Worm (Caenorhabditis elegans) whole organism, midembryonic: Measurements from ENCODE around the gene srv-25.
"Not testable (repeated sequence)": the region's sequence is repeated elsewhere in the genome, so short reads cannot be mapped to it uniquely, and the experiment has no call there.

Source experiments
- T22C8.4 ChIP-seq: fragments of 200-800 bp; sonication (Bioruptor generic); IDR thresholded peaks from 2 replicates; pipeline ENCODE4 v1.3.6; 2022; ENCODE audit warnings: missing genetic modification characterization, missing compliant biosample characterization
- cog-1 ChIP-seq: sonication (generic microtip); optimal IDR thresholded peaks from 2 replicates; lab custom pipeline; 2016; ENCODE audit warnings: missing genetic modification characterization, missing compliant biosample characterization
- flt-1 ChIP-seq: fragments of 200-800 bp; sonication (Bioruptor generic); IDR thresholded peaks from 2 replicates; pipeline ENCODE4 v1.3.6; 2022; ENCODE audit warnings: missing genetic modification characterization, missing compliant biosample characterization
- klf-2 ChIP-seq: fragments of 200-800 bp; sonication (Bioruptor generic); conservative IDR thresholded peaks from 2 replicates; pipeline ENCODE4 v1.3.6; 2022; ENCODE audit warnings: missing genetic modification reagents, missing genetic modification characterization, missing compliant biosample characterization
- med-1 ChIP-seq: sonication (generic microtip); optimal IDR thresholded peaks from 2 replicates; lab custom pipeline; 2017; ENCODE audit warnings: missing genetic modification characterization, mild to moderate bottlenecking, missing compliant biosample characterization, antibody characterized with exemption, missing genetic modification reagents; ENCODE audit not compliant: insufficient read depth
- ref-1 ChIP-seq: fragments of 200-800 bp; sonication (Bioruptor generic); conservative IDR thresholded peaks from 2 replicates; pipeline ENCODE4 v1.3.6; 2022; ENCODE audit warnings: missing genetic modification reagents, missing genetic modification characterization, missing compliant biosample characterization
- tab-1 ChIP-seq: fragments of 200-800 bp; sonication (Bioruptor generic); IDR thresholded peaks from 2 replicates; pipeline ENCODE4 v1.3.6; 2022; ENCODE audit warnings: missing genetic modification characterization, missing compliant biosample characterization
- ztf-23 ChIP-seq: fragments of 200-800 bp; sonication (Bioruptor generic); IDR thresholded peaks from 2 replicates; pipeline ENCODE4 v1.3.6; 2022; ENCODE audit warnings: missing genetic modification reagents, missing genetic modification characterization, missing compliant biosample characterization
- ztf-29 ChIP-seq: fragments of 200-800 bp; sonication (Bioruptor generic); IDR thresholded peaks from 2 replicates; pipeline ENCODE4 v1.3.6; 2022; ENCODE audit warnings: missing genetic modification reagents, missing genetic modification characterization, missing compliant biosample characterization

The srv-25 gene

DNA sequence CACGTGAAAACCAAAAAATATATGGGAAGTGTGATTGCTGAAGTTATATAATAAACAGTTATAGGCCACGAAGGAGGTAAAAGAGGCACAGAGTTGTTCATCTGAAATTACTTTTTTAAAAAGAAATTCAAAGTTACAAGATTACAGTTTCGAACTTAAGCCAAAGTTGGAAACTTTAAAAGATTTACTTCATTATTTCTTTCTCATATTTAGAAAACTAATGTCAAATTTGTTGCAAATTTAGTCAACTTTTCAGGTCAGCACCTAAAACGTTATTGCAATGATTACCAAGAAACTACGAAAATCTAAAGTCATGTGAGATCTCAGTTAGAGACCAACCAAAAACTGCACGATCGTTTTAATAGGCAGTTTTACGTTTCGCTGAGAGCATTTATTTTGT lies at the start of gene srv-25:
srv-25 (minus strand) TSS at position 101 of the 400 bp plus-strand sequence.
- TF ChIP-seq T22C8.4 (no peak), klf-2 (GFP tag; lab: Robert Waterston, UW) (no peak), ztf-29 (GFP tag; lab: Robert Waterston, UW) (no peak), flt-1 (GFP tag; lab: Robert Waterston, UW) (no peak), ref-1 (GFP tag; lab: Robert Waterston, UW) (no peak), tab-1 (no peak), med-1 (GFP tag; lab: Kevin White, UChicago) (no peak), ztf-23 (GFP tag; lab: Robert Waterston, UW) (no peak), cog-1 (tag; lab: Kevin White, UChicago) (no peak)

ce11 chrIV:6347213-6347612 lies 43.7 kb upstream of the srv-25 start, which contains the start of gene Y73B6BL.289:
Gene Y73B6BL.289 (plus strand): TSS chrIV:6347513.
- TF ChIP-seq ref-1 (GFP tag; lab: Robert Waterston, UW); med-1 (GFP tag; lab: Kevin White, UChicago); ztf-23 (GFP tag; lab: Robert Waterston, UW): not testable (repeated sequence)

ce11 chrIV:6342876-6343275 lies 39.3 kb upstream of the srv-25 start, which contains the start of gene Y73B6BL.14:
Gene Y73B6BL.14 (minus strand): TSS chrIV:6342976.
- TF ChIP-seq med-1 (GFP tag; lab: Kevin White, UChicago), result no peak
- TF ChIP-seq cog-1 (tag; lab: Kevin White, UChicago), result no peak
- no peak for TF ChIP-seq ztf-23 (GFP tag; lab: Robert Waterston, UW)
- TF ChIP-seq flt-1 (GFP tag; lab: Robert Waterston, UW), result no peak
- TF ChIP-seq klf-2 (GFP tag; lab: Robert Waterston, UW), result no peak
- TF ChIP-seq ref-1 (GFP tag; lab: Robert Waterston, UW), result no peak
- TF ChIP-seq tab-1, result no peak
- no peak for TF ChIP-seq ztf-29 (GFP tag; lab: Robert Waterston, UW)
- no peak for TF ChIP-seq T22C8.4

DNA sequence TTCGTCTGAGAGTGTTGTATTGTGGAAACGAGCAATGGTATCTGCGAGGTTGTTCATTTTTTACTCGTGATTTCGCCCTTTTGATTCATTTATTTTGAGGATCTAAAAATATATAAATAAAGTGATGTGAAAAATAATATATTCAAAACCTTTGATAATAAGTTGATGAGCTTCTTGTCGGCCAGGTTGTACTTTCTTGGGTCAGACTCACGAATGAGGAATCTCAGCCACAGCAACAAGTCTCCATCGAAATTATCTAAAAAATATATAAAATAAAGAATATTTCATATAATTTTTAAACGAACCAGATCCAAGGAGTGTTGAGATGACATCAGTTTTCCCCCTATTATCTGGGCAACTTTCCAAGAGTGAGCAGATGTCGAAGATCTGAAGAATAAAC lies 38.9 kb upstream of the srv-25 start, which contains the start of gene Y73B6BL.288:
Y73B6BL.288 (minus strand) TSS at position 101 of the 400 bp plus-strand sequence.
- TF ChIP-seq T22C8.4 (no peak), tab-1 (no peak), flt-1 (GFP tag; lab: Robert Waterston, UW) (no peak), ztf-29 (GFP tag; lab: Robert Waterston, UW) (no peak), klf-2 (GFP tag; lab: Robert Waterston, UW) (no peak), ztf-23 (GFP tag; lab: Robert Waterston, UW) (no peak), cog-1 (tag; lab: Kevin White, UChicago) (no peak), med-1 (GFP tag; lab: Kevin White, UChicago) (no peak), ref-1 (GFP tag; lab: Robert Waterston, UW) (no peak)

DNA sequence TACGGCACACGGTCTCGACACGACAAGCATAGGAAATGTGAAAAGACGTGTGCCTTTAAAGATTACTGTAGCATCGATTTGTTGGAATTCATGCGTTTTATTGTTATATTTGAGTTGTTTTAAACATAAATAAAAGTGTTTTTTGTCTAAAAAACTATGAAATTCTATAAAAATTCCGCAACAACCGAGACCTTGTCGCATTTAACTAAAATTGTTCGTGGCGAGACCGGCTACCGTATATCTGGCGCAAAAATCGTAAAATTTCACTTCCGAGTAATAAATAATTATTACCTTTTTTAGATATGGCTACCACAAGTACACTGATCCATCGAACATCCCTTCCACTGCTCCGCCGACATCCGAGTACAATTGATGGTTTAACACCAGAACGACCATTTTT lies 33.8 kb upstream of the srv-25 start, which contains the start of gene ipla-6:
ipla-6 (plus strand) TSS at position 301 of the 400 bp plus-strand sequence.
- TF ChIP-seq ztf-23 (GFP tag; lab: Robert Waterston, UW) (no peak), flt-1 (GFP tag; lab: Robert Waterston, UW) (no peak), klf-2 (GFP tag; lab: Robert Waterston, UW) (no peak), ztf-29 (GFP tag; lab: Robert Waterston, UW) (no peak), tab-1 (no peak), cog-1 (tag; lab: Kevin White, UChicago) (no peak), ref-1 (GFP tag; lab: Robert Waterston, UW) (no peak), T22C8.4 (no peak), med-1 (GFP tag; lab: Kevin White, UChicago) (no peak)

ce11 chrIV:6336748-6337147 lies 33.2 kb upstream of the srv-25 start:
- TF ChIP-seq ref-1 (GFP tag; lab: Robert Waterston, UW) (no peak), cog-1 (tag; lab: Kevin White, UChicago) (peak; percentile 44), flt-1 (GFP tag; lab: Robert Waterston, UW) (0 out of 2 replicates have a peak, but pooled peaks have one; percentile 50)

DNA sequence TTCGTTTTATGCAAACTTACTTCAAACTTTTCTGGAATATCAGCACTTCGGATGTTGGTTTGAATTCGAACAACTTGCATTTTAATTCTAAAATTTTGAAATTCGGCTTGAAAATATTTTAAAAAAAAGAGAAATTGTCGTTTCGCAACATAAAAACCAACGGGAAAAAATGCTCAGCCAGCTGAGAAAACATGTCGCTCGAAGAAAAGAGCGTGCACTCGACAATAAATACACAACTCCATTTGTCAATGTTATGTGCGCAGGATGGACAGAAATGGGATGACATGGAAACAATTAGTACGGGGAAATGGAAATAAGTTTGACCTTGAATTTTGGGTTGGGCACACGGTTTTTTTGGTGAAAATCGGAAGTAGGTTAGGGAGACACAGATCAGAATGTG lies 32.4 kb upstream of the srv-25 start, which contains the start of gene mif-4:
mif-4 (minus strand) TSS at position 87 of the 400 bp plus-strand sequence.
- TF ChIP-seq T22C8.4, result no peak
- TF ChIP-seq ztf-29 (GFP tag; lab: Robert Waterston, UW), result no peak
- TF ChIP-seq cog-1 (tag; lab: Kevin White, UChicago), result no peak
- TF ChIP-seq ztf-23 (GFP tag; lab: Robert Waterston, UW), result no peak
- 0 out of 2 replicates have a peak, but pooled peaks have one; percentile 40 for TF ChIP-seq flt-1 (GFP tag; lab: Robert Waterston, UW)

DNA sequence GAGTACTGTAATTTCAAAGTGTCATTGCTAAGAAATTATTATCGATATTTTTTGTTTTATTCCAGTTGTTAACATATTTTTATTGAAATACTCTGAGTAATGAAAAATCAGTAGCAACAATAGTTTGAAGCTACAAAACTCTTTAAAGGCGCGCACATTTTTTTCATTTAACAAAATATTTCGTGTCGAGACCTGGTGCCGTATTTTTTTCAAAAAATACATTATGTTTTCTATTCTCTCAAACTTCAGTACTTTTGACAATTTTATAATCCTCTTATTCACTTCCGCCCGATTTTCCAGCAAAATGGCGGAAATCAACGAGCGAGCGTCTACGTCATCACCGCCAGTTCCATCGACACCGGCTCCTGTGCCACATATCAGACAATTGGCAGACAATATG lies 30.4 kb upstream of the srv-25 start, which contains the start of gene blos-2:
blos-2 (plus strand) TSS at position 301 of the 400 bp plus-strand sequence.
- no peak for TF ChIP-seq med-1 (GFP tag; lab: Kevin White, UChicago)
- TF ChIP-seq ztf-23 (GFP tag; lab: Robert Waterston, UW), result no peak
- TF ChIP-seq klf-2 (GFP tag; lab: Robert Waterston, UW), result no peak
- TF ChIP-seq ref-1 (GFP tag; lab: Robert Waterston, UW), result no peak
- no peak for TF ChIP-seq tab-1
- no peak for TF ChIP-seq ztf-29 (GFP tag; lab: Robert Waterston, UW)
- TF ChIP-seq T22C8.4, result no peak
- TF ChIP-seq cog-1 (tag; lab: Kevin White, UChicago), result no peak
- no peak for TF ChIP-seq flt-1 (GFP tag; lab: Robert Waterston, UW)

ce11 chrIV:6330790-6331189 lies 27.2 kb upstream of the srv-25 start:
- TF ChIP-seq ztf-29 (GFP tag; lab: Robert Waterston, UW) (no peak), ref-1 (GFP tag; lab: Robert Waterston, UW) (no peak), T22C8.4 (no peak), tab-1 (no peak), cog-1 (tag; lab: Kevin White, UChicago) (no peak), flt-1 (GFP tag; lab: Robert Waterston, UW) (no peak), klf-2 (GFP tag; lab: Robert Waterston, UW) (no peak), ztf-23 (GFP tag; lab: Robert Waterston, UW) (no peak), med-1 (GFP tag; lab: Kevin White, UChicago) (no peak)
